Fruit fly (Drosophila melanogaster) whole organism, wandering third instar larva: Measurements from ENCODE around the gene CG32262.
A peak's percentile ranks its signal among the peaks of the same experiment; 100 is the strongest.

Experiments used
- Abd-B ChIP-seq: fragments of >200 bp; optimal IDR thresholded peaks from 2 replicates; lab custom pipeline; 2017; ENCODE audit warnings: missing biosample characterization, missing genetic modification characterization
- CG32264 ChIP-seq: fragments of 200-800 bp; sonication (Bioruptor generic); optimal IDR thresholded peaks from 2 replicates; lab custom pipeline; 2016; ENCODE audit warnings: missing biosample characterization, missing genetic modification characterization
- CG9705 ChIP-seq: fragments of 200-800 bp; sonication (Bioruptor generic); optimal IDR thresholded peaks from 2 replicates; lab custom pipeline; 2018; ENCODE audit warnings: missing biosample characterization, mild to moderate bottlenecking, missing genetic modification characterization
- CrebA ChIP-seq: fragments of 200-800 bp; sonication (Bioruptor generic); optimal IDR thresholded peaks from 2 replicates; lab custom pipeline; 2016; ENCODE audit warnings: missing biosample characterization, mild to moderate bottlenecking, missing genetic modification characterization, borderline replicate concordance
- Dfd ChIP-seq: fragments of >200 bp; optimal IDR thresholded peaks from 2 replicates; lab custom pipeline; 2017; ENCODE audit warnings: missing biosample characterization, missing genetic modification characterization
- Dif ChIP-seq: fragments of 200-275, 200-300 bp; sonication (Bioruptor generic); optimal IDR thresholded peaks from 2 replicates; lab custom pipeline; 2018; ENCODE audit warnings: missing biosample characterization, missing genetic modification characterization; ENCODE audit not compliant: partially characterized antibody
- GATAd ChIP-seq: sonication (Bioruptor generic); optimal IDR thresholded peaks from 2 replicates; lab custom pipeline; 2016; ENCODE audit warnings: missing biosample characterization, missing genetic modification characterization
- HLH106 ChIP-seq: fragments of 200-800 bp; optimal IDR thresholded peaks from 3 replicates; lab custom pipeline; 2019; ENCODE audit warnings: missing biosample characterization, mild to moderate bottlenecking, missing genetic modification characterization, moderate library complexity
- Hnf4 ChIP-seq: fragments of 200-800 bp; sonication (Bioruptor generic); optimal IDR thresholded peaks from 2 replicates; lab custom pipeline; 2016; ENCODE audit warnings: missing biosample characterization, mild to moderate bottlenecking, missing genetic modification characterization
- Hr78 ChIP-seq: fragments of >200 bp; optimal IDR thresholded peaks from 2 replicates; lab custom pipeline; 2017; ENCODE audit warnings: missing biosample characterization, missing genetic modification characterization
- Hr83 ChIP-seq: fragments of 200-300 bp; sonication (Bioruptor generic); optimal IDR thresholded peaks from 2 replicates; lab custom pipeline; 2016; ENCODE audit warnings: missing biosample characterization, mild to moderate bottlenecking, missing genetic modification characterization, moderate library complexity; ENCODE audit not compliant: poor library complexity, severe bottlenecking
- Jra ChIP-seq: sonication (Bioruptor generic); optimal IDR thresholded peaks from 2 replicates; lab custom pipeline; 2016; ENCODE audit warnings: missing biosample characterization, missing genetic modification characterization
- Mio ChIP-seq: sonication (Bioruptor generic); optimal IDR thresholded peaks from 2 replicates; lab custom pipeline; 2016; ENCODE audit warnings: missing biosample characterization, missing genetic modification characterization
- Myc ChIP-seq: fragments of >200 bp; optimal IDR thresholded peaks from 2 replicates; lab custom pipeline; 2017
- N ChIP-seq: fragments of >200 bp; optimal IDR thresholded peaks from 2 replicates; lab custom pipeline; 2018; ENCODE audit warnings: missing biosample characterization, missing external identifiers, missing genetic modification characterization
- OdsH ChIP-seq: fragments of 200-800 bp; sonication (Bioruptor generic); optimal IDR thresholded peaks from 2 replicates; lab custom pipeline; 2016; ENCODE audit warnings: missing biosample characterization, mild to moderate bottlenecking, missing genetic modification characterization
- Rel ChIP-seq, 2 experiments: fragments of 200-800 bp; sonication (Bioruptor generic) in 1 of 2; optimal IDR thresholded peaks; 2 replicates in 1 of 2; 3 replicates in 1 of 2; lab custom pipeline; 2016 to 2019; ENCODE audit warnings: mild to moderate bottlenecking in 2 of 2, missing biosample characterization in 2 of 2, missing genetic modification characterization in 2 of 2, moderate library complexity in 1 of 2
- Sp1 ChIP-seq: fragments of 200-800 bp; sonication (Bioruptor generic); optimal IDR thresholded peaks from 3 replicates; lab custom pipeline; 2019; ENCODE audit warnings: missing biosample characterization, mild to moderate bottlenecking, missing genetic modification characterization, moderate library complexity
- Vsx2 ChIP-seq: fragments of 200-300, 225-300 bp; sonication (Bioruptor generic); optimal IDR thresholded peaks from 2 replicates; lab custom pipeline; 2018; ENCODE audit warnings: missing biosample characterization, missing genetic modification characterization; ENCODE audit not compliant: partially characterized antibody
- br ChIP-seq: fragments of 200-800 bp; sonication (Bioruptor generic); optimal IDR thresholded peaks from 2 replicates; lab custom pipeline; 2016; ENCODE audit warnings: missing biosample characterization, missing genetic modification characterization
- brk ChIP-seq: fragments of 200-800 bp; sonication (Bioruptor generic); optimal IDR thresholded peaks from 2 replicates; lab custom pipeline; 2016; ENCODE audit warnings: missing biosample characterization, mild to moderate bottlenecking, missing genetic modification characterization
- dl ChIP-seq, 2 experiments: fragments of 175-275, 200-275 bp in 1 of 2; fragments of 200-275 bp in 1 of 2; sonication (Bioruptor generic); optimal IDR thresholded peaks; lab custom pipeline; 2018; ENCODE audit warnings: mild to moderate bottlenecking in 2 of 2, missing biosample characterization in 2 of 2, missing genetic modification characterization in 2 of 2, moderate library complexity in 2 of 2; ENCODE audit not compliant: partially characterized antibody in 2 of 2, insufficient read depth in 1 of 2
- dmrt93B ChIP-seq: fragments of 200-800 bp; sonication (Bioruptor generic); optimal IDR thresholded peaks from 2 replicates; lab custom pipeline; 2018; ENCODE audit warnings: missing biosample characterization, mild to moderate bottlenecking, missing genetic modification characterization
- dsf ChIP-seq: sonication (Bioruptor generic); optimal IDR thresholded peaks from 2 replicates; lab custom pipeline; 2016; ENCODE audit warnings: missing biosample characterization, missing genetic modification characterization, borderline replicate concordance
- ey ChIP-seq: fragments of 200-800 bp; sonication (Bioruptor generic); optimal IDR thresholded peaks from 2 replicates; lab custom pipeline; 2016; ENCODE audit warnings: missing biosample characterization, missing genetic modification characterization
- foxo ChIP-seq, 2 experiments: fragments of 200-800 bp; sonication (Bioruptor generic); optimal IDR thresholded peaks; 2 replicates in 1 of 2; 3 replicates in 1 of 2; lab custom pipeline; 2016 to 2017; ENCODE audit warnings: missing biosample characterization in 2 of 2, missing genetic modification characterization in 2 of 2
- fru ChIP-seq: fragments of 200-800 bp; sonication (Bioruptor generic); optimal IDR thresholded peaks from 3 replicates; lab custom pipeline; 2016; ENCODE audit warnings: missing biosample characterization, mild to moderate bottlenecking, missing genetic modification characterization
- h ChIP-seq: fragments of 200-800 bp; sonication (Bioruptor generic); optimal IDR thresholded peaks from 3 replicates; lab custom pipeline; 2016; ENCODE audit warnings: missing biosample characterization, mild to moderate bottlenecking, missing genetic modification characterization
- jim ChIP-seq: fragments of 175-275, 200-325 bp; sonication (Bioruptor generic); optimal IDR thresholded peaks from 2 replicates; lab custom pipeline; 2016; ENCODE audit warnings: missing biosample characterization, mild to moderate bottlenecking, missing genetic modification characterization
- lola ChIP-seq: fragments of >200 bp; optimal IDR thresholded peaks from 2 replicates; lab custom pipeline; 2017; ENCODE audit warnings: missing biosample characterization, missing genetic modification characterization
- pan ChIP-seq: fragments of >200 bp; optimal IDR thresholded peaks from 2 replicates; lab custom pipeline; 2017
- psq ChIP-seq: fragments of 200-800 bp; sonication (Bioruptor generic); optimal IDR thresholded peaks from 3 replicates; lab custom pipeline; 2017; ENCODE audit warnings: missing biosample characterization, mild to moderate bottlenecking, missing genetic modification characterization, moderate library complexity
- rgr ChIP-seq: fragments of 200-800 bp; sonication (Bioruptor generic); optimal IDR thresholded peaks from 3 replicates; lab custom pipeline; 2016; ENCODE audit warnings: missing biosample characterization, mild to moderate bottlenecking, missing genetic modification characterization
- sage ChIP-seq: fragments of 200-800 bp; sonication (Bioruptor generic); optimal IDR thresholded peaks from 2 replicates; lab custom pipeline; 2016; ENCODE audit warnings: missing biosample characterization, mild to moderate bottlenecking, missing genetic modification characterization
- sv ChIP-seq: fragments of 200-800 bp; sonication (Bioruptor generic); optimal IDR thresholded peaks from 3 replicates; lab custom pipeline; 2016; ENCODE audit warnings: missing biosample characterization, missing genetic modification characterization
- tai ChIP-seq: sonication (Bioruptor generic); optimal IDR thresholded peaks from 2 replicates; lab custom pipeline; 2016; ENCODE audit warnings: missing biosample characterization, missing genetic modification characterization
- usp ChIP-seq: fragments of >200 bp; optimal IDR thresholded peaks from 2 replicates; lab custom pipeline; 2017; ENCODE audit warnings: missing biosample characterization, missing genetic modification characterization
- woc ChIP-seq: sonication (Bioruptor generic); optimal IDR thresholded peaks from 2 replicates; lab custom pipeline; 2016; ENCODE audit warnings: missing biosample characterization, mild to moderate bottlenecking, missing genetic modification characterization

CG32262 gene

dm6 chr3L:3785002-3785661 lies 24.9 kb downstream of the CG32262 start:
- TF ChIP-seq CG9705 (GFP tag; lab: Kevin White, UChicago) = peak; percentile 46
- TF ChIP-seq CrebA (GFP tag; lab: Kevin White, UChicago) = peak; percentile 92
- TF ChIP-seq Vsx2 (GFP tag; lab: Kevin White, UChicago) = no peak
- peak; percentile 99 for TF ChIP-seq fru (GFP tag; lab: Kevin White, UChicago)
- peak; percentile 74 for TF ChIP-seq Hr83 (GFP tag; lab: Kevin White, UChicago)
- TF ChIP-seq OdsH = peak; percentile 98
- TF ChIP-seq Dfd = peak; percentile 36
- TF ChIP-seq h (GFP tag; lab: Kevin White, UChicago) = peak; percentile 99
- peak; percentile 96 for TF ChIP-seq Rel (GFP tag; optimal IDR thresholded peaks at IDR 0.05; lab: Kevin White, UChicago)
- TF ChIP-seq Rel (tag; optimal IDR thresholded peaks at IDR 0.05; lab: Kevin White, UChicago) = no peak
- no peak for TF ChIP-seq Abd-B (GFP tag; lab: Kevin White, UChicago)
- TF ChIP-seq foxo (GFP tag; optimal IDR thresholded peaks at IDR 0.05; lab: Kevin White, UChicago) = peak; percentile 90 to 99
- TF ChIP-seq Jra (GFP tag; lab: Kevin White, UChicago) = peak; percentile 90
- TF ChIP-seq HLH106 (tag; lab: Kevin White, UChicago) = peak; percentile 91
- TF ChIP-seq psq = peak; percentile 98
- no peak for TF ChIP-seq jim (GFP tag; lab: Kevin White, UChicago)
- TF ChIP-seq lola (GFP tag; lab: Kevin White, UChicago) = no peak
- no peak for TF ChIP-seq Hr78 (GFP tag; lab: Kevin White, UChicago)
- TF ChIP-seq CG32264 (GFP tag; lab: Kevin White, UChicago) = peak; percentile 99
- TF ChIP-seq br (GFP tag; lab: Kevin White, UChicago) = peak; percentile 98
- peak; percentile 98 for TF ChIP-seq Hnf4
- TF ChIP-seq tai (GFP tag; lab: Kevin White, UChicago) = peak; percentile 92
- TF ChIP-seq brk (GFP tag; lab: Kevin White, UChicago) = peak; percentile 89
- peak; percentile 87 for TF ChIP-seq dsf (GFP tag; lab: Kevin White, UChicago)
- TF ChIP-seq GATAd (GFP tag; lab: Kevin White, UChicago) = peak; percentile 81
- TF ChIP-seq ey (GFP tag; lab: Kevin White, UChicago) = peak; percentile 99
- no peak for TF ChIP-seq Myc (lab: Kevin White, UChicago)
- TF ChIP-seq pan = no peak
- TF ChIP-seq Dif = no peak
- peak; percentile 94 for TF ChIP-seq sage (GFP tag; lab: Kevin White, UChicago)
- TF ChIP-seq rgr = peak; percentile 99
- TF ChIP-seq dl (GFP tag; optimal IDR thresholded peaks at IDR 0.05; lab: Kevin White, UChicago; ENCODE audit: insufficient read depth in 1 of 2, partially characterized antibody in 2 of 2) = no peak
- peak; percentile 87 for TF ChIP-seq sv
- TF ChIP-seq woc (GFP tag; lab: Kevin White, UChicago) = peak; percentile 98
- TF ChIP-seq Sp1 (GFP tag; lab: Kevin White, UChicago) = peak; percentile 94
- TF ChIP-seq N = no peak
- peak; percentile 92 for TF ChIP-seq Mio (GFP tag; lab: Kevin White, UChicago)
- peak; percentile 88 for TF ChIP-seq dmrt93B (GFP tag; lab: Kevin White, UChicago)
- no peak for TF ChIP-seq usp (GFP tag; lab: Kevin White, UChicago)
- TF ChIP-seq, all 38 proteins: peak for 27

DNA sequence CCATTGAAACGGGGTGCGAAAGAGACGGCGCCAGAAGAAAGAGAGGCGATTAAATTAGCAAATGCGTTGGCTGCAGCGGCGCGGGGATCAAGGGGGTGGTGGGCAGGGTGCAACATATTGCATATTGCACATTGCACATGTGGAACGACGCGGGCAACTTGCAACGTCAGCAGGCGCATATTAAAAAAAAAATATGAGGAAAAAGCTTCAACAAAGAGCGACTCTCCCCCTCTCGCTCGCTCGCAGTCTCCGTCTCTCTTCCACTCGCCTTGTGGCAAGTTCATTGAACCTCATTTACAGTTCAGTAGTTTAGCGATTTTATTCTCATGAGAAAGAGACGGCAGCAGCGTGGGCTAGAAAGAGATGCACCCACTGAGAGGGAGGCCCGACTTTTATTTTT lies 26.0 kb downstream of the CG32262 start:
- TF ChIP-seq Hr78 (GFP tag; lab: Kevin White, UChicago) (no peak), dl (GFP tag; optimal IDR thresholded peaks at IDR 0.05; lab: Kevin White, UChicago; ENCODE audit: insufficient read depth in 1 of 2, partially characterized antibody in 2 of 2) (no peak)
